Fruit fly (Drosophila melanogaster): ENCODE measurements around the gene Rnb.

Rnb gene

DNA sequence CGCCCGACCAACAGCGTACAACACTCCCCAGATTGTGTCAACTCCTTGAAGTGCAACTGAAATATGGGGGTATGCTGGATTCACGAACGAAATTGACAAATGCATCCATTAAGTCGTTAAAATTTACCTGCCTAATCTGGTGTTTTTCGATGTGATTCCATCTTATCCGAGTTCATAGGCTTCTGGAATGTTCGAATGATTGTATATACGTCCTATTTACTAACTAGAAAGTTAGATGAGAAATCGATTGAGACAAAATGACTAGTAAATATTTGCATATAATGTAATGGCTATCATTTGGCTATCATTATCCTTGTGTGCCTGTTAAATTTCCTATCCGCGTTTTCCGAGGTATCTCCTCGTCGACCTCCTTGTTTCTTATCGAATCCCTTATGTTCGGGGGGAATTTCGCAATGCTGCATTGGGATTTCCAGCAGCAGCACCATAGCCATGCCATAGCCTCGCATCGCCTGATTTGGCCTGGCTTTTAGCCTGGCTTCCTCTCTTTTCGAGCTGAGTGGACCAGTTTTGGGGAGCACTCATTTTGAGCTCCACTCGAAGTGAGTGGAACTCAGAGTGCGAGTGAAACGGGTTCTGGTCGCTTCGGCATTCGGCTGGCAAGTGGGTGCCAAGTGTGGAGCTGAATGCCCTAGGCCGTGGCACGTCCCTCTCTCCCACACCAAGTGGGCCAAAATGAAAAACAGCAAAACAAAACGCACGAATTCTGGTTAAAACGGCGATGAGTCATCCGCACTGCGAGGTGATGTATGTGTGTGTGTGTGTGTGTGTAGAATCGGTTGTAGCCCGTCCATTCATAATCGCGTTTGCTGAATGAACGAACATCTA lies 20.8 kb downstream of the Rnb start:
- no peak for TF ChIP-seq noc (tag; optimal IDR thresholded peaks at IDR 0.05)

DNA sequence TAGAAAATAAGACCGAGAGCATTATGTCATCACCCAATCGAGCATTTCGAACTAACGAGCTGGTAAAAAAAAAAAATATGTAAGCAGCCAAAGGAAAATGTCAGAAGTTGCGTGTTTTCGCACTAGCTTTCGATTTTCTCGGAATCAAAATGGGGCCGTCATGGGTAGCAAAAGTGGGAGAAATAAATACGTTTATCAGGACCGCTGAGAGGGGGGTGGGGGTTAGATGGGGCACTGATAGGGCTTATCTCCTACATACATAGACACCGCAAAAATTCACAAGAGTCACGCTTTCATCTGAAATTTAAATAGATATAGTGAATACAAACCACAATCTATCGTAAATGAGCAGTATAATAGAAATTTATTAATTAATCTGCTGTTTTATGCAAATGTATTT lies 21.9 kb downstream of the Rnb start:
- no peak for TF ChIP-seq noc (tag; optimal IDR thresholded peaks at IDR 0.05)

DNA sequence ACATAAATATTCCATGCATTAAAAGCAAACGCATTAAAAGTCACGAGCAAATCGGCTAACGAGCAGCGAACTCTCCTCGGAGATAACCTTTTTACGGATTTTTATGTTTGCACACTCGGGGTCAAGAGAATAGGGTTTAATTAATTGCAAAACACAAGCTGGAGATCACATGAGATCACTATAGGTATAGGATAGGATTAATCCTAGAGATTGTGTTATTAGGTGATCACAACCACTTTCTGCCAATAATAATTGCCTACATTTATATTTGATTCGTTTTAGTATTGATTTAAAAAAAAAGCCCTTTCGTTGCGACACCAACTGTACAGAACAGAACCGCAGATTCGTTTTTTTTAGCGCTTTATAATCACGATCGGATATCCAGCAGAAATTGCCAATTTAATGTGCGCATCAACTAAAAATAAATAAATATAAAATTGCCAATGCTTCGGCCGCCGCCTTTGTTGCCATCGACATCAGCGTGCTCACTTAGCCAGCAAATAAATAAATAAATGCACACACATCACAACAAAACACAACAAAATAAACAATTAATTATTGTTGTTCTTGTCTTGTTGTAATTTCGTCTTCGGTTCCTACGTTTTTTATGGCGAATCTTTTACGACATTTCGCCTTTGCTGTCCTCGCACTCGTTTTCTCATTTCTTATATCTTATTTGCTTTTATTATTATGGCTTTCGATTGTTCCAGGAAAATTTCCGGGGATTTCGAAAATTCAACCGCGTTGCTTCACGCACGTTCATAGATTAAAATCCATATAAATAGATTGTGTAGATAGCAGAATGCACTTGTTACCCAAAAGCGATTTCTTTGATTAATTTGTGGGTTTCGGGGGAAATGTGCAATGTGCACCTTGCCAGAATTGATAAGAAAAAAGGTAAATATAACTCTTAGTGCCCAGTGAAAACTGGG lies 23.1 kb downstream of the Rnb start:
- peak; percentile 14 for TF ChIP-seq noc (tag; optimal IDR thresholded peaks at IDR 0.05)

DNA sequence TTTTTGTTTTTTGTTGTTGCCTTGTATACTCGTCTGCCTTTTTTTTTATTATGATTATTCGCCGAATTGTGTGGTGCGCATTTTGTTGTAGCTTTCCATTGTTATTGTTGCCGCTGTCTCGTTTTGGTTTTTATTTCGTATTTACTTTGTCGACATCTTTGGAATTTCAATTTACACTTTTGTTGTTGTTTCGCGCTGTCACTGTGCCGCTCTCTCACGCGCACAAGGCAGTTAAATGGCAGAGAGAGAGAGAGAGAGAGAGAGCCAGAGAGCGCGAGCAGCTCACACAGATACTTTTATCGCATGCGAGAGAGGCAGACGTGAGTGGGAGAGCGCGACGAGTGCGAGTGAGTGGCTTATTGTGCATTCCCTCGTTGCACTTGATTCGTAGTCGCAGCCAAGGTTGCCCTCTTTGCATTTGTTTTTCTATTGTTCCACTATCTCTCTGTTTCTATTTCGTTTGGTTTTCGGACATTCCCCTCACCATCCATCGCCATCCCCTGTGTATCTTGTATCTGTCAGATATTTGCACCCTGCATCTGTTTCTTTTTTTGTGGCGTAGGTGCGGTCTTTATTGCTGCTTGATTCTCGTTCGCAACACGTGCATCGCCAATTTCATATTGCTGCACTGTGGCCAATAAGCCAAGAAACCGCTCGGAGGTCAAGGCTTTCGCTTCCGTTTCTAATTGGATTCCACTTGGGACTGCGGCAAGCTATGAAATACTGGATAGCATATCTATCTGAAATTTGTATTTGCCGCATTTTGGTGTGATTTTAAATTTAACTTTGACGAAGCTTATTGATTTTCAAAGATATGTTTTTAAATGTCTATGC lies 24.6 kb downstream of the Rnb start:
- no peak for TF ChIP-seq noc (tag; optimal IDR thresholded peaks at IDR 0.05)

DNA sequence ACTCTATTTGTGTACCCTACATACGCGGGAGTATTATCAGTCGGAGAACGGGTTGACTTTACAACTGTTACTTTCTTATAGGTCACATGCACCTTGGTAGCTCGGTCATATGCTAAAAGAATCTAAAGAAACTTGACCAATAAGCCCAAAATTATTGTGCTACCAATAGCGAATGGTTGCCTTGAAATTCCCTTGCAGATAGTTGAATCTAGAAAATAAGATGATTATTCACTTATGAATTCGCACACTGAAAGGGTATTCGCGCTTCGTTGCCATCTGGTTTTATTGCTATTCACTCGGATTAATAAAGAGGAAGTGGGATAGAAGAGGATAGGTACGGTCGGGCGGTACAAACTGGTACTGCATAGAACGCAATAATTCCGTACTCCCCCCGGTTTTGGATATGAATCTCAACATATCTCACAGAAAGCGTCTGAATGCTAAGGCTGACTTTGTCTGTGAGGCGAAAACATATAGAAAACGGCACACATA lies 25.3 kb downstream of the Rnb start:
- peak; percentile 91 for TF ChIP-seq noc (tag; optimal IDR thresholded peaks at IDR 0.05)

DNA sequence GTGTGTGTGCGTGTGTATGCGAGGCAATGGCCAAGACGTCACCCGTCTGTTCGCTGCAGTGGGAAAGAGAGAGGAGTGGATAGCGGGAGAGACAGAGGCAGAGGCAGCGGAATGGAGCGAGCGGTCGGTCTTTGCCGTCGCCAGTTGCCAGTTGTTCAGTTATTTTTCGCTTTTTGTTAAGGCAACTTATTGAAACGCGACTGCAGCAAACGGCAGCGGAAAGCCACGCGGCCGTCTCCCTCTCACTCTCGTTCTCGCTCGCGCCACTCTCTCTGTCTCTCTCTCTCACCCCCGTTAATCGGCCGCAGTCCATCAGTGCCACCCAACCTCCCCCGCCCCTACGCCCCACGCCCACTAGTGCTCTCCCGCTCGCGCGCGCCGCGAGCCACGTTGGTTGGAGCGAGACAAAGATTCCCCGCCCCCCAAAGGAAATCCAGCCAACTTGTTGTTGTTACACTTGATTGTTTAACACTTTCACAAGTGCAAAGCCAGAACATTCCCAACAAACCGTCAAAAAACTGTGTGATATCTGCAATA lies 26.3 kb downstream of the Rnb start:
- TF ChIP-seq noc (tag; optimal IDR thresholded peaks at IDR 0.05), result peak; percentile 39

DNA sequence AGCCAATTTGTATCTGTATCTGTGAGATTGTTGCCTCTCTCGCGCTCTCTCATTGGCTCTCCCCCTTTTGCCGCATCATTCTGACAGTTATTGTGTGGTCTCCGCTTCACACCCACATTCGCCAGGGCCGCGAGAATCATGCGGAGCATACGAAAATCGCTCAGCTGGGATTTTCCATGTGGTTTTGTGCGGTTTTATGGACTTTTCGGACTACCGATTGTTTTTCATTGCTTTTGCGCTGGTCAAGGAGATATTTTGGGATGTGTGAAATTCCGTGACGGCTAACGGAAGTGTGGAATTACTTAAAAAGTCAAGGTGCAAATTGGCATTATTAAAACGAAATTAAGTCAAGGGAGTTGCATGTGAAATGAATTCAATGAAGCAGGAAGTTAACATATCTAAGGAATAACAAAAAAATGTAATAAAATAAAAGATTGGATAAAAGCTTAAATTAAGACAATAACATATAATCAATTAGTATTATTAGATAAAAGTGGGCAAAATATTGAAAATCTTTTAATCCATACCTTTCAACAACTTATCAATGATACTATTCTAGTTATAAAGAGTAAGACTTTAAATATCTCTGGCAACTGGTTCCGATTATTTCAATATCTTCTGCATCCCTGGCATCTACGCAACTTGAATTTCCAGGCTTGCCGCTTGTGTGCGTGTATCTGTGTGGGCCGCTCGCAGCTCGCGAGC lies 26.9 kb downstream of the Rnb start:
- TF ChIP-seq noc (tag; optimal IDR thresholded peaks at IDR 0.05), result peak; percentile 34

DNA sequence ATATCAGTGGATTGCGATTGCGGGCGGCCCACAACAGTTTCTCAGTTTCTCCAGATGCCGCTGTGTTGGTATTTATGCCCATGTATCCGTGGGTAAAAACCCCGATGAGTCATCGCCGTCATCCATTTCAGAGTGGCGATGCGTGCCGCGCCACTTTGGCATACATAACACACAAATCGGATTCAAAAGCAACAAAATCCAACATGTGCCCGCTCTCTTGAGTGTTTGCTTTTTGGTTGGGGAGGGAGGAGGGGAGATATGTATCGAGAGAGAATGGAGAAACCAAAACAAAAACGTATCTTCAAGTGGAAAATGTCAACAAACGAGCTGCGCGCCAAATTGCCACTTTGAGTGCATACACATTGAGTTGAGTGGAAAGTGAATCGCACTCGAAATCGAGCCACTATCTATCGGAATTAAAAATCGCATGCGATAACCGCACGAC lies 27.5 kb downstream of the Rnb start:
- TF ChIP-seq noc (tag; optimal IDR thresholded peaks at IDR 0.05), result no peak

DNA sequence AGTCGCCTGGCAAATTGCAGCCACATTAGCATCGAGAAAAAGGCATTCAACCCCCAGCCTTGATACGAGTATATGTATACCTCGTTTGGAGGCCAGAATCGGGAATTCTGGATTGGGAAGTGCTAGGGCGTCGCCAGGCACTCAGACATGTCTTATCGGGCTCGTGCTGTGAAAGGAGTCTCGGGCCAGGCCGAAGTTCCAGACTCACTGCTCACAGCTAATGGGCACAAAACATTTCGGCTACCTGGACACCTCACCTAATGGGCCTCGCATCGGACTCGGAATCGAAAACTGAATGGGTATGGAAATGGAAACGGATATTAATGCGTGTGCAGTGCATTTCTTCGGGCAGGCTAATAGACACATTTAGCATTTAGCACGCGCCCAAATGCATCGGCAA lies 28.2 kb downstream of the Rnb start:
- TF ChIP-seq noc (tag; optimal IDR thresholded peaks at IDR 0.05), result no peak

DNA sequence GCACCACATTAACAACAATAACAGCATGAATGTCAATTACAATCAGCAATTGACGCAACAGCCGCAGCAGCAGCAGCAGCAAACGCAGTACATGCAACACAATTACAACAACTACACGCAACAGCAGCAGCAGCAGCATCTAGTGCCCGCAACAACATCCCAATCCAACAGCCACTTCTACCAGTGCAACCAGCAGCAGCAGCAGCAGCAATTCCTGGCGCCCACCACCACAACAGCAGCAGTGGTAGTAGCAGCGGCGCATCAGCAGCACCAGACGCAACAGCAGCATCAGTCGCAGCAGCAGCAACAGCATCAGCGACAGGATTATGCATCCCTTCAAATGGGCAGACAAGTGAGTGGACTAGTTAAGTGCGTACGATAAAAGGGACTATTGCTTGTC lies 31.9 kb downstream of the Rnb start:
- TF ChIP-seq noc (tag; optimal IDR thresholded peaks at IDR 0.05), result no peak

DNA sequence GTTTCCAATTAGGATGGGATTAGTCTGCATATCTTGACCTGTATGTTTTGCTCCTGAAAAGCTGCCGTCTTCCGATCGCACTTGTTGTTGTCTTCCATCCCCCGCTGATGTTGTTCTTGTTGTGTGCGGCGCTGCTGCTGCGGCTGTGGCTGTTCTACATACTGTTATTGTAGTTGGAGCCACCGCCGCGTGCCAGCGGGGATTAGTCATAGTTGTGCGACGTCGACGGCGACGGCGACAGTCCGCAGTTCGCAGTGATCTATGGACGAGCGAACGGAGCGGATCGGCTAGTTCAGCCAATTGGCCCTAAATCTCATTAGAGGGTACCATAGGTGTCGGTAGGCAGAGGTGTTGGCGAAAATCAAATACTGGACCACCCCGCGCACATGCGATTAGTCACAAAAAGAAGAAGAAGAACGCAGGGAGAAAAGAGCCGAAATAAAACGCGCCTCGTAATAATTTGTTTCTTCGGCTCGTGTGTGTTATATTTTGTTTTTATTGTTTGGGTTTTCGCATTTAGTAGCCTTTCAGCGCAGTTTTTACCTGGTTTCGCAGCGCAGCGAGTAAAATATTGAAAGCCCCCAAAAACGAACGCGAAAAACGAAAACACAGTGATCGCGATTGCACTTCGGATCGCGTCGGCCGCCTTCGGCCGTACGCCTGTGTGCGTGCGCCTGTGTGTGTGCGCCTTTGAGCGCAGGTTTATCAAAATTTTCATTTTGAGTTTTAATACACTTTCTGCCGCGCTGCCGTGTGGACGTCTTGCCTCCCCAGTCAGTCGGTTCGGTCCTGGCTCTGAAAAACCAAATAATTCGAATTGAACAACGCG lies 33.7 kb downstream of the Rnb start, which contains the start of gene kay:
TSS of gene kay (plus strand) at position 729 of the 829 bp plus-strand sequence.
- no peak for TF ChIP-seq noc (tag; optimal IDR thresholded peaks at IDR 0.05)

DNA sequence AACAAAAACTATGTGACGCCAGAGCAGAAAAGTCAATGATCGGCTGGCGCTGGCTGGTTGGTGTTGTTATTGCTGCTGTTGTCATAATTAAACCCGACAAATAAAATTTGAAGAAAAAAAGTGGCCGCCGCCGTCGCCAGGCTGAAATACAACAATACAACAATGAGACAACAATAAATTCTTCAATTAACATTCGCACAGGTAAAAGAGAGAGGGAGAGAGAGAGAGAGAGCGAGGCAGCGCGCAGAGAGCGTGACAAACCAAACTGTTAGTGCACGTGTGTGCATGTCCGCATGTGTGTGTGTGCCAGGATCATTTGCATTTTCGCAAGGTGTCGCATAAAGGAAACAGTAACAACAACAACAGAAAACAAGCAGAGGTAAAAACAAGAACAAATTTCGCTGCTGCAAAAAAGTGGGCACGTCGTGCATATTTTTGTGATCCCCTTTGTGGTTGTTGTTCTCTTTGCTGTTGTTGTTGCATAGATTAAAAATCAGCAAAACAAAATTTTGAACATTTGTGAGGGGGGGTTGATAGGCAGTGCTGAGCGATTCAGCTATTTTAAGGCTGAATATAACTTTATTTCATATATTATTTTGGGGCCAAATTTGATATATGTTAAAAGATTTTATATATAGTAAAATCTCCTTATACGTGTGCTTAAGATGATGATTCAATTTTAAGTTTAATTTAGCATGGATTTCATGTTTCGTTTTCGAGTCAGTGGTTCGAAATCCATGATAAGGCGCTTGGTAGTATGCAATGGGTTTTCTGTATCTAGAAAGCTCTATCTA lies 34.7 kb downstream of the Rnb start:
- no peak for TF ChIP-seq noc (tag; optimal IDR thresholded peaks at IDR 0.05)

DNA sequence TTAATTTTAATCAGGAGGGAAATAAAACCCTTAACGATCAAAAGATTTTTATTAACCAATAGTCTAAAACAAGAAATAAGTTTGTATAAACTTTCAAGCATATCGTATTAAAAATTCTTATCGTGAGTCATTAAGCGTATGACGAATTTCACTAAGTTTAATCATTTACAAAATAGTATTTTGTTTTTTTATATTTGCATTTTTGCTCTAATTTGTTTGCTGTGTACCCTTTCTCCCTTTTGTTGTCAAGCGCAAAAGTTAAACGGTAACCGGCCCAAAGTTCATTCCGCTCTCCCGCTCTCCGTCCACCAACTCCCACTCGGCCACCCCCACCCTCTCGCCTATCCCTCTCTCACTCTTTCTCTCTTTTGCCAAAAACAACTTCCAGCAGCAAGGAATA lies 35.4 kb downstream of the Rnb start:
- TF ChIP-seq noc (tag; optimal IDR thresholded peaks at IDR 0.05), result no peak
